Fruit fly (Drosophila melanogaster) whole organism, wandering third instar larva: ENCODE results near the gene eIF2beta.
A peak's percentile ranks its signal among the peaks of the same experiment; 100 is the strongest.

Experiments used
- Abd-B ChIP-seq: fragments of >200 bp; optimal IDR thresholded peaks from 2 replicates; lab custom pipeline; 2017; ENCODE audit warnings: missing biosample characterization, missing genetic modification characterization
- CG32264 ChIP-seq: fragments of 200-800 bp; sonication (Bioruptor generic); optimal IDR thresholded peaks from 2 replicates; lab custom pipeline; 2016; ENCODE audit warnings: missing biosample characterization, missing genetic modification characterization
- CG9705 ChIP-seq: fragments of 200-800 bp; sonication (Bioruptor generic); optimal IDR thresholded peaks from 2 replicates; lab custom pipeline; 2018; ENCODE audit warnings: missing biosample characterization, mild to moderate bottlenecking, missing genetic modification characterization
- CrebA ChIP-seq: fragments of 200-800 bp; sonication (Bioruptor generic); optimal IDR thresholded peaks from 2 replicates; lab custom pipeline; 2016; ENCODE audit warnings: missing biosample characterization, mild to moderate bottlenecking, missing genetic modification characterization, borderline replicate concordance
- Dfd ChIP-seq: fragments of >200 bp; optimal IDR thresholded peaks from 2 replicates; lab custom pipeline; 2017; ENCODE audit warnings: missing biosample characterization, missing genetic modification characterization
- Dif ChIP-seq: fragments of 200-275, 200-300 bp; sonication (Bioruptor generic); optimal IDR thresholded peaks from 2 replicates; lab custom pipeline; 2018; ENCODE audit warnings: missing biosample characterization, missing genetic modification characterization; ENCODE audit not compliant: partially characterized antibody
- GATAd ChIP-seq: sonication (Bioruptor generic); optimal IDR thresholded peaks from 2 replicates; lab custom pipeline; 2016; ENCODE audit warnings: missing biosample characterization, missing genetic modification characterization
- HLH106 ChIP-seq: fragments of 200-800 bp; optimal IDR thresholded peaks from 3 replicates; lab custom pipeline; 2019; ENCODE audit warnings: missing biosample characterization, mild to moderate bottlenecking, missing genetic modification characterization, moderate library complexity
- Hnf4 ChIP-seq: fragments of 200-800 bp; sonication (Bioruptor generic); optimal IDR thresholded peaks from 2 replicates; lab custom pipeline; 2016; ENCODE audit warnings: missing biosample characterization, mild to moderate bottlenecking, missing genetic modification characterization
- Hr78 ChIP-seq: fragments of >200 bp; optimal IDR thresholded peaks from 2 replicates; lab custom pipeline; 2017; ENCODE audit warnings: missing biosample characterization, missing genetic modification characterization
- Hr83 ChIP-seq: fragments of 200-300 bp; sonication (Bioruptor generic); optimal IDR thresholded peaks from 2 replicates; lab custom pipeline; 2016; ENCODE audit warnings: missing biosample characterization, mild to moderate bottlenecking, missing genetic modification characterization, moderate library complexity; ENCODE audit not compliant: poor library complexity, severe bottlenecking
- Jra ChIP-seq: sonication (Bioruptor generic); optimal IDR thresholded peaks from 2 replicates; lab custom pipeline; 2016; ENCODE audit warnings: missing biosample characterization, missing genetic modification characterization
- Mio ChIP-seq: sonication (Bioruptor generic); optimal IDR thresholded peaks from 2 replicates; lab custom pipeline; 2016; ENCODE audit warnings: missing biosample characterization, missing genetic modification characterization
- Myc ChIP-seq: fragments of >200 bp; optimal IDR thresholded peaks from 2 replicates; lab custom pipeline; 2017
- N ChIP-seq: fragments of >200 bp; optimal IDR thresholded peaks from 2 replicates; lab custom pipeline; 2018; ENCODE audit warnings: missing biosample characterization, missing external identifiers, missing genetic modification characterization
- OdsH ChIP-seq: fragments of 200-800 bp; sonication (Bioruptor generic); optimal IDR thresholded peaks from 2 replicates; lab custom pipeline; 2016; ENCODE audit warnings: missing biosample characterization, mild to moderate bottlenecking, missing genetic modification characterization
- Rel ChIP-seq, 2 experiments: fragments of 200-800 bp; sonication (Bioruptor generic) in 1 of 2; optimal IDR thresholded peaks; 2 replicates in 1 of 2; 3 replicates in 1 of 2; lab custom pipeline; 2016 to 2019; ENCODE audit warnings: mild to moderate bottlenecking in 2 of 2, missing biosample characterization in 2 of 2, missing genetic modification characterization in 2 of 2, moderate library complexity in 1 of 2
- Sp1 ChIP-seq: fragments of 200-800 bp; sonication (Bioruptor generic); optimal IDR thresholded peaks from 3 replicates; lab custom pipeline; 2019; ENCODE audit warnings: missing biosample characterization, mild to moderate bottlenecking, missing genetic modification characterization, moderate library complexity
- Vsx2 ChIP-seq: fragments of 200-300, 225-300 bp; sonication (Bioruptor generic); optimal IDR thresholded peaks from 2 replicates; lab custom pipeline; 2018; ENCODE audit warnings: missing biosample characterization, missing genetic modification characterization; ENCODE audit not compliant: partially characterized antibody
- br ChIP-seq: fragments of 200-800 bp; sonication (Bioruptor generic); optimal IDR thresholded peaks from 2 replicates; lab custom pipeline; 2016; ENCODE audit warnings: missing biosample characterization, missing genetic modification characterization
- brk ChIP-seq: fragments of 200-800 bp; sonication (Bioruptor generic); optimal IDR thresholded peaks from 2 replicates; lab custom pipeline; 2016; ENCODE audit warnings: missing biosample characterization, mild to moderate bottlenecking, missing genetic modification characterization
- dl ChIP-seq, 2 experiments: fragments of 175-275, 200-275 bp in 1 of 2; fragments of 200-275 bp in 1 of 2; sonication (Bioruptor generic); optimal IDR thresholded peaks; lab custom pipeline; 2018; ENCODE audit warnings: mild to moderate bottlenecking in 2 of 2, missing biosample characterization in 2 of 2, missing genetic modification characterization in 2 of 2, moderate library complexity in 2 of 2; ENCODE audit not compliant: partially characterized antibody in 2 of 2, insufficient read depth in 1 of 2
- dmrt93B ChIP-seq: fragments of 200-800 bp; sonication (Bioruptor generic); optimal IDR thresholded peaks from 2 replicates; lab custom pipeline; 2018; ENCODE audit warnings: missing biosample characterization, mild to moderate bottlenecking, missing genetic modification characterization
- dsf ChIP-seq: sonication (Bioruptor generic); optimal IDR thresholded peaks from 2 replicates; lab custom pipeline; 2016; ENCODE audit warnings: missing biosample characterization, missing genetic modification characterization, borderline replicate concordance
- ey ChIP-seq: fragments of 200-800 bp; sonication (Bioruptor generic); optimal IDR thresholded peaks from 2 replicates; lab custom pipeline; 2016; ENCODE audit warnings: missing biosample characterization, missing genetic modification characterization
- foxo ChIP-seq, 2 experiments: fragments of 200-800 bp; sonication (Bioruptor generic); optimal IDR thresholded peaks; 2 replicates in 1 of 2; 3 replicates in 1 of 2; lab custom pipeline; 2016 to 2017; ENCODE audit warnings: missing biosample characterization in 2 of 2, missing genetic modification characterization in 2 of 2
- fru ChIP-seq: fragments of 200-800 bp; sonication (Bioruptor generic); optimal IDR thresholded peaks from 3 replicates; lab custom pipeline; 2016; ENCODE audit warnings: missing biosample characterization, mild to moderate bottlenecking, missing genetic modification characterization
- h ChIP-seq: fragments of 200-800 bp; sonication (Bioruptor generic); optimal IDR thresholded peaks from 3 replicates; lab custom pipeline; 2016; ENCODE audit warnings: missing biosample characterization, mild to moderate bottlenecking, missing genetic modification characterization
- jim ChIP-seq: fragments of 175-275, 200-325 bp; sonication (Bioruptor generic); optimal IDR thresholded peaks from 2 replicates; lab custom pipeline; 2016; ENCODE audit warnings: missing biosample characterization, mild to moderate bottlenecking, missing genetic modification characterization
- psq ChIP-seq: fragments of 200-800 bp; sonication (Bioruptor generic); optimal IDR thresholded peaks from 3 replicates; lab custom pipeline; 2017; ENCODE audit warnings: missing biosample characterization, mild to moderate bottlenecking, missing genetic modification characterization, moderate library complexity
- rgr ChIP-seq: fragments of 200-800 bp; sonication (Bioruptor generic); optimal IDR thresholded peaks from 3 replicates; lab custom pipeline; 2016; ENCODE audit warnings: missing biosample characterization, mild to moderate bottlenecking, missing genetic modification characterization
- sage ChIP-seq: fragments of 200-800 bp; sonication (Bioruptor generic); optimal IDR thresholded peaks from 2 replicates; lab custom pipeline; 2016; ENCODE audit warnings: missing biosample characterization, mild to moderate bottlenecking, missing genetic modification characterization
- sv ChIP-seq: fragments of 200-800 bp; sonication (Bioruptor generic); optimal IDR thresholded peaks from 3 replicates; lab custom pipeline; 2016; ENCODE audit warnings: missing biosample characterization, missing genetic modification characterization
- tai ChIP-seq: sonication (Bioruptor generic); optimal IDR thresholded peaks from 2 replicates; lab custom pipeline; 2016; ENCODE audit warnings: missing biosample characterization, missing genetic modification characterization
- woc ChIP-seq: sonication (Bioruptor generic); optimal IDR thresholded peaks from 2 replicates; lab custom pipeline; 2016; ENCODE audit warnings: missing biosample characterization, mild to moderate bottlenecking, missing genetic modification characterization

Gene eIF2beta

dm6 chr3L:12490418-12491035 is 36.0 kb downstream of the eIF2beta start, which contains the start of gene CG10660:
TSS of gene CG10660 (minus strand) at chr3L:12490676.
- peak; percentile 35 for TF ChIP-seq Hr83 (GFP tag; lab: Kevin White, UChicago)
- TF ChIP-seq Mio (GFP tag; lab: Kevin White, UChicago): peak; percentile 75
- peak; percentile 91 for TF ChIP-seq brk (GFP tag; lab: Kevin White, UChicago)
- TF ChIP-seq br: peak; percentile 92
- TF ChIP-seq Myc (lab: Kevin White, UChicago): no peak
- peak; percentile 83 for TF ChIP-seq Hnf4 (GFP tag; lab: Kevin White, UChicago)
- TF ChIP-seq h (GFP tag; lab: Kevin White, UChicago): peak; percentile 94
- TF ChIP-seq rgr: peak; percentile 97
- TF ChIP-seq Abd-B (GFP tag; lab: Kevin White, UChicago): no peak
- peak; percentile 61 for TF ChIP-seq Rel (GFP tag; optimal IDR thresholded peaks at IDR 0.05; lab: Kevin White, UChicago)
- TF ChIP-seq Rel (tag; optimal IDR thresholded peaks at IDR 0.05; lab: Kevin White, UChicago): peak; percentile 18
- peak; percentile 64 for TF ChIP-seq dsf (GFP tag; lab: Kevin White, UChicago)
- no peak for TF ChIP-seq CrebA (GFP tag; lab: Kevin White, UChicago)
- TF ChIP-seq GATAd (GFP tag; lab: Kevin White, UChicago): peak; percentile 37
- peak; percentile 77 for TF ChIP-seq HLH106 (tag; lab: Kevin White, UChicago)
- peak; percentile 81 for TF ChIP-seq tai (GFP tag; lab: Kevin White, UChicago)
- TF ChIP-seq sage (GFP tag; lab: Kevin White, UChicago): peak; percentile 90
- no peak for TF ChIP-seq N (GFP tag; lab: Kevin White, UChicago)
- peak; percentile 95 for TF ChIP-seq fru
- TF ChIP-seq Sp1 (GFP tag; lab: Kevin White, UChicago): peak; percentile 88
- TF ChIP-seq CG32264 (GFP tag; lab: Kevin White, UChicago): peak; percentile 90
- no peak for TF ChIP-seq dl (GFP tag; optimal IDR thresholded peaks at IDR 0.05; lab: Kevin White, UChicago; ENCODE audit: insufficient read depth in 1 of 2, partially characterized antibody in 2 of 2)
- peak; percentile 52 for TF ChIP-seq dmrt93B (GFP tag; lab: Kevin White, UChicago)
- TF ChIP-seq Jra: peak; percentile 59
- no peak for TF ChIP-seq Dfd (GFP tag; lab: Kevin White, UChicago)
- no peak for TF ChIP-seq Vsx2
- peak; percentile 82 for TF ChIP-seq sv (GFP tag; lab: Kevin White, UChicago)
- TF ChIP-seq ey (GFP tag; lab: Kevin White, UChicago): peak; percentile 93
- peak; percentile 3 for TF ChIP-seq Dif
- peak; percentile 95 for TF ChIP-seq OdsH (GFP tag; lab: Kevin White, UChicago)
- peak; percentile 80 to 95 for TF ChIP-seq foxo (GFP tag; optimal IDR thresholded peaks at IDR 0.05; lab: Kevin White, UChicago)
- peak; percentile 87 for TF ChIP-seq psq (GFP tag; lab: Kevin White, UChicago)
- TF ChIP-seq woc (GFP tag; lab: Kevin White, UChicago): peak; percentile 84
- TF ChIP-seq Hr78 (GFP tag; lab: Kevin White, UChicago): no peak
- peak; percentile 43 for TF ChIP-seq CG9705
- TF ChIP-seq jim (GFP tag; lab: Kevin White, UChicago): no peak
- TF ChIP-seq, all 38 proteins: peak for 26

- TF ChIP-seq Dfd (GFP tag; lab: Kevin White, UChicago) (no peak), Rel (GFP tag; optimal IDR thresholded peaks at IDR 0.05; lab: Kevin White, UChicago) (peak; percentile 50), Rel (tag; optimal IDR thresholded peaks at IDR 0.05; lab: Kevin White, UChicago) (no peak), Jra (no peak), CrebA (GFP tag; lab: Kevin White, UChicago) (peak; percentile 51), dl (GFP tag; optimal IDR thresholded peaks at IDR 0.05; lab: Kevin White, UChicago; ENCODE audit: insufficient read depth in 1 of 2, partially characterized antibody in 2 of 2) (peak; percentile 83 to 93), Vsx2 (peak; percentile 80), Dif (peak; percentile 96), Hr83 (GFP tag; lab: Kevin White, UChicago) (peak; percentile 61)
Measured at dm6 chr3L:12489952-12490351, 36.6 kb downstream of the eIF2beta start.
